Fruit fly (Drosophila melanogaster): Measurements from ENCODE around the gene yip7.

yip7 gene

DNA sequence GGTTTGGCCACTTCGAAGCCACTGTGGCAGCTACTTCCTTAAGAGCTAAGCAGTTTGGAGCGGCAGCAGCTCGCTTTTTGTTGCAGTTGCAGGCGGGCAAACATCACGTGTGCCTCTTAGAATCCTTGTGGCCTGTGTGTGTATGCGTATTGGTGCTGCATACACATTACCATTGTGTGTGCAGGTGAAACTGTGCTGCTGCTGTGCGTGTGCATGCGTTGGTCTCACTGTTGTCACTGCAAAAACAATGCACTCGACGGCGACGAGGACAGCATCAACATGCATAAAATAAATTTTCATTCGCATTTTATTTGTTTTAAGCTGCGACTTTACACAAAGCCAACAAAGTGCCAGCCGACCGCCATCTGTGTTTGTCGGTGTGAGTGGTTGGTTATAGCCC, 42.1 kb upstream of the yip7 start:
- TF ChIP-seq fru (GFP tag; optimal IDR thresholded peaks at IDR 0.05) (no peak), CG32264 (GFP tag; optimal IDR thresholded peaks at IDR 0.05) (no peak), Dfd (GFP tag; optimal IDR thresholded peaks at IDR 0.05) (no peak)

DNA sequence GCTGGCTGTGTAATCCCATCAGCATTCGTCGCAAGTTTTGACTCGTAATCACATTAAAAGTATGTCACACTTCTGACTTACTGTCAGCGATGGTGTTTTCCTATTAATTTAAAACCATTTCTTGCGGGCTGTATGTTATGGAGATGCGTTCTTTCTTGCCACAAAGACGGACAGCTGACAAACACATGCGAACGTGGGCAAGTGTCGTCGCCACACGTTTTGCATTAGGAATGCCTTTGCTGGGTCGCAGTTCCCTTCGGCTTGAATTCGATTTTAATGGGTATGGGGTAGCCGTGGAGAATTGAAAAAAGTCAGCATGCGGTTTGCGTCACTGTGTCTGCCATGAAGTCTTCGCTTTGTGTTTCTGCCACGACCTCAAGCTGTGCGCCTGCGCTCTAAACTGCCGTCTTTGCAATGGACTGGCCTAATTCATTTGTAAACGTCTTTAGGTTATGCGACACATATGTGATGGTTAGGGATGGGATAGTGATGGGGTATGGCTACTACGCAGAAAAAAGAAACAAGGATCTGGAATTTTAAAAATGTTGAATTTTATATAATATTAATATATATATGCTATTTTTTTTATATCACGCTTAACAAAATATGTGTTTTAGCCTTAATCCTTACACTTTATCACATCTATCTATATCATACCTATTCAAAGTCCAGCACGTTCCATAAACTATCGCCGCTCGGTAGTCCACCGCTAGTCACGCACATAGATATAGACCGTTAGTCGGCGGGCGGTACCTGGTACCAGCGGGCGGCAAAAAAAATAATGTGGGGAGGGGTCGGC, 41.1 kb upstream of the yip7 start:
- TF ChIP-seq br (GFP tag; optimal IDR thresholded peaks at IDR 0.05) = no peak
- no peak for TF ChIP-seq dsf (GFP tag; optimal IDR thresholded peaks at IDR 0.05; ENCODE audit: borderline replicate concordance)
- no peak for TF ChIP-seq sage (GFP tag; optimal IDR thresholded peaks at IDR 0.05)
- no peak for TF ChIP-seq CG9705 (GFP tag; optimal IDR thresholded peaks at IDR 0.05)
- no peak for TF ChIP-seq foxo (GFP tag; optimal IDR thresholded peaks at IDR 0.05)
- TF ChIP-seq Dif (GFP tag; optimal IDR thresholded peaks at IDR 0.05; ENCODE audit: partially characterized antibody) = no peak
- no peak for TF ChIP-seq ey (GFP tag; optimal IDR thresholded peaks at IDR 0.05)
- TF ChIP-seq Abd-B (GFP tag; optimal IDR thresholded peaks at IDR 0.05) = no peak
- no peak for TF ChIP-seq CG32264 (GFP tag; optimal IDR thresholded peaks at IDR 0.05)
- no peak for TF ChIP-seq woc (GFP tag; optimal IDR thresholded peaks at IDR 0.05)
- no peak for TF ChIP-seq tai (GFP tag; optimal IDR thresholded peaks at IDR 0.05)
- TF ChIP-seq usp (GFP tag; optimal IDR thresholded peaks at IDR 0.05) = no peak

- TF ChIP-seq OdsH (GFP tag; optimal IDR thresholded peaks at IDR 0.05) (no peak), sage (GFP tag; optimal IDR thresholded peaks at IDR 0.05) (no peak), pan (optimal IDR thresholded peaks at IDR 0.05) (no peak), dmrt93B (GFP tag; optimal IDR thresholded peaks at IDR 0.05) (no peak), GATAd (GFP tag; optimal IDR thresholded peaks at IDR 0.05) (no peak), lola (GFP tag; optimal IDR thresholded peaks at IDR 0.05) (no peak), usp (GFP tag; optimal IDR thresholded peaks at IDR 0.05) (no peak)
Observed at dm6 chr3L:5996520-5996919, 38.5 kb upstream of the yip7 start.

DNA sequence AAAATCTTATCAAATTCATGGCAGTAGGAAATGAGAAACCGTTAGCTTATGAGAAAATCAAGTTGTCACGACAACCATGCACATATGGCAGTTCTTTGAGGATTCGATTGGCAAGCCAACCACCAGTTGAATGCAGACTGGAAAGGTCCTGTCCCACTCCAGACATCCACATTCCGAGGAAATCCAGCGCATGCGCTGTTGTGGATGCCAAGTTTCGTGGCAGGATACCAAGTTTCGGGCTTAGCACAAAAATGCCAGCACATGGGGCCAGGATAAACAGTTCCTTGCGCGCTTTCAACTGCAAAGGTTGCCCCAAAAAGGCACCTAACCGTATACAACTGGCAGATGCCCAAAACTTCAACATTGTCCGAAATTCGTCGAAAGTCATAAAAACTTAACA, 38.1 kb upstream of the yip7 start, which contains the start of gene PVRAP:
TSS of gene PVRAP (plus strand) at position 273 of the 400 bp plus-strand sequence.
- TF ChIP-seq sage (GFP tag; optimal IDR thresholded peaks at IDR 0.05) = no peak
- no peak for TF ChIP-seq dl (GFP tag; optimal IDR thresholded peaks at IDR 0.05; ENCODE audit: insufficient read depth in 1 of 2, partially characterized antibody in 2 of 2)
- TF ChIP-seq N (GFP tag; optimal IDR thresholded peaks at IDR 0.05) = no peak
- TF ChIP-seq Myc (optimal IDR thresholded peaks at IDR 0.05) = no peak
- TF ChIP-seq HLH106 (tag; optimal IDR thresholded peaks at IDR 0.05) = no peak
- no peak for TF ChIP-seq Dfd (GFP tag; optimal IDR thresholded peaks at IDR 0.05)
- no peak for TF ChIP-seq lola (GFP tag; optimal IDR thresholded peaks at IDR 0.05)
- TF ChIP-seq Hr78 (GFP tag; optimal IDR thresholded peaks at IDR 0.05) = no peak
- TF ChIP-seq brk (GFP tag; optimal IDR thresholded peaks at IDR 0.05) = no peak
- no peak for TF ChIP-seq jim (GFP tag; optimal IDR thresholded peaks at IDR 0.05)
- no peak for TF ChIP-seq dmrt93B (GFP tag; optimal IDR thresholded peaks at IDR 0.05)
- no peak for TF ChIP-seq sv (GFP tag; optimal IDR thresholded peaks at IDR 0.05)

dm6 chr3L:5999888-6000287, 35.1 kb upstream of the yip7 start:
- TF ChIP-seq br (GFP tag; optimal IDR thresholded peaks at IDR 0.05) (no peak), Jra (GFP tag; optimal IDR thresholded peaks at IDR 0.05) (no peak), Rel (GFP tag; optimal IDR thresholded peaks at IDR 0.05) (no peak), Rel (tag; optimal IDR thresholded peaks at IDR 0.05) (no peak), Mio (GFP tag; optimal IDR thresholded peaks at IDR 0.05) (no peak), psq (GFP tag; optimal IDR thresholded peaks at IDR 0.05) (no peak), Hnf4 (GFP tag; optimal IDR thresholded peaks at IDR 0.05) (no peak), sv (GFP tag; optimal IDR thresholded peaks at IDR 0.05) (no peak), ey (GFP tag; optimal IDR thresholded peaks at IDR 0.05) (no peak), usp (GFP tag; optimal IDR thresholded peaks at IDR 0.05) (no peak), jim (GFP tag; optimal IDR thresholded peaks at IDR 0.05) (no peak), Dfd (GFP tag; optimal IDR thresholded peaks at IDR 0.05) (no peak)

Data from whole organism, wandering third instar larva.